Worm (Caenorhabditis elegans): ENCODE measurements around the gene str-90.

The str-90 gene

ce11 chrV:8102960-8103359, at the start of gene str-90:
Gene str-90, plus strand, starts transcription at chrV:8103260.
- TF ChIP-seq med-1 (GFP tag; optimal IDR thresholded peaks at IDR 0.05; ENCODE audit: insufficient read depth) (no peak), ref-1 (GFP tag; conservative IDR thresholded peaks at IDR 0.05) (no peak), cog-1 (tag; optimal IDR thresholded peaks at IDR 0.05) (no peak), ztf-23 (GFP tag; IDR thresholded peaks at IDR 0.05) (no peak), tab-1 (GFP tag; IDR thresholded peaks at IDR 0.05) (no peak), flt-1 (GFP tag; IDR thresholded peaks at IDR 0.05) (no peak), T22C8.4 (GFP tag; IDR thresholded peaks at IDR 0.05) (no peak), klf-2 (GFP tag; conservative IDR thresholded peaks at IDR 0.05) (no peak), ztf-29 (GFP tag; IDR thresholded peaks at IDR 0.05) (no peak)

ce11 chrV:8054130-8054529, 48.9 kb upstream of the str-90 start, which contains the start of gene ZC513.2:
Gene ZC513.2, plus strand, starts transcription at chrV:8054430.
- TF ChIP-seq ztf-29 (GFP tag; IDR thresholded peaks at IDR 0.05) (no peak), klf-2 (GFP tag; conservative IDR thresholded peaks at IDR 0.05) (no peak), ztf-23 (GFP tag; IDR thresholded peaks at IDR 0.05) (no peak), med-1 (GFP tag; optimal IDR thresholded peaks at IDR 0.05; ENCODE audit: insufficient read depth) (no peak), flt-1 (GFP tag; IDR thresholded peaks at IDR 0.05) (no peak), tab-1 (GFP tag; IDR thresholded peaks at IDR 0.05) (no peak), T22C8.4 (GFP tag; IDR thresholded peaks at IDR 0.05) (no peak), cog-1 (tag; optimal IDR thresholded peaks at IDR 0.05) (no peak), ref-1 (GFP tag; conservative IDR thresholded peaks at IDR 0.05) (no peak)

ce11 chrV:8055170-8055569, 47.9 kb upstream of the str-90 start:
- no peak for TF ChIP-seq med-1 (GFP tag; optimal IDR thresholded peaks at IDR 0.05; ENCODE audit: insufficient read depth)
- TF ChIP-seq ztf-23 (GFP tag; IDR thresholded peaks at IDR 0.05), result no peak
- TF ChIP-seq flt-1 (GFP tag; IDR thresholded peaks at IDR 0.05), result no peak
- no peak for TF ChIP-seq ztf-29 (GFP tag; IDR thresholded peaks at IDR 0.05)
- TF ChIP-seq ref-1 (GFP tag; conservative IDR thresholded peaks at IDR 0.05), result no peak
- no peak for TF ChIP-seq tab-1 (GFP tag; IDR thresholded peaks at IDR 0.05)
- no peak for TF ChIP-seq T22C8.4 (GFP tag; IDR thresholded peaks at IDR 0.05)
- TF ChIP-seq cog-1 (tag; optimal IDR thresholded peaks at IDR 0.05), result no peak
- no peak for TF ChIP-seq klf-2 (GFP tag; conservative IDR thresholded peaks at IDR 0.05)

ce11 chrV:8058359-8058758, 44.7 kb upstream of the str-90 start, which contains the start of gene str-138:
Gene str-138, plus strand, starts transcription at chrV:8058659.
- no peak for TF ChIP-seq klf-2 (GFP tag; conservative IDR thresholded peaks at IDR 0.05)
- no peak for TF ChIP-seq med-1 (GFP tag; optimal IDR thresholded peaks at IDR 0.05; ENCODE audit: insufficient read depth)
- no peak for TF ChIP-seq T22C8.4 (GFP tag; IDR thresholded peaks at IDR 0.05)
- TF ChIP-seq tab-1 (GFP tag; IDR thresholded peaks at IDR 0.05), result no peak
- no peak for TF ChIP-seq ztf-29 (GFP tag; IDR thresholded peaks at IDR 0.05)
- no peak for TF ChIP-seq flt-1 (GFP tag; IDR thresholded peaks at IDR 0.05)
- no peak for TF ChIP-seq ztf-23 (GFP tag; IDR thresholded peaks at IDR 0.05)
- no peak for TF ChIP-seq cog-1 (tag; optimal IDR thresholded peaks at IDR 0.05)
- TF ChIP-seq ref-1 (GFP tag; conservative IDR thresholded peaks at IDR 0.05), result no peak

ce11 chrV:8062074-8062473, 41.0 kb upstream of the str-90 start, which contains the start of gene str-139:
Gene str-139, minus strand, starts transcription at chrV:8062174.
- no peak for TF ChIP-seq ref-1 (GFP tag; conservative IDR thresholded peaks at IDR 0.05)
- no peak for TF ChIP-seq med-1 (GFP tag; optimal IDR thresholded peaks at IDR 0.05; ENCODE audit: insufficient read depth)

- no peak for TF ChIP-seq ztf-23 (GFP tag; IDR thresholded peaks at IDR 0.05)
Measured at ce11 chrV:8067800-8068199, 35.3 kb upstream of the str-90 start, which contains the start of gene str-140. Gene str-140, minus strand, starts transcription at chrV:8067900.

ce11 chrV:8069637-8070036, 33.4 kb upstream of the str-90 start, which contains the start of gene str-143:
Gene str-143, minus strand, starts transcription at chrV:8069737.
- no peak for TF ChIP-seq tab-1 (GFP tag; IDR thresholded peaks at IDR 0.05)
- TF ChIP-seq klf-2 (GFP tag; conservative IDR thresholded peaks at IDR 0.05), result no peak
- TF ChIP-seq cog-1 (tag; optimal IDR thresholded peaks at IDR 0.05), result no peak
- no peak for TF ChIP-seq ref-1 (GFP tag; conservative IDR thresholded peaks at IDR 0.05)
- TF ChIP-seq ztf-29 (GFP tag; IDR thresholded peaks at IDR 0.05), result no peak
- TF ChIP-seq ztf-23 (GFP tag; IDR thresholded peaks at IDR 0.05), result no peak
- TF ChIP-seq med-1 (GFP tag; optimal IDR thresholded peaks at IDR 0.05; ENCODE audit: insufficient read depth), result no peak

ce11 chrV:8072047-8072446, 31.0 kb upstream of the str-90 start, which contains the start of gene str-144:
Gene str-144, minus strand, starts transcription at chrV:8072147.
- TF ChIP-seq flt-1 (GFP tag; IDR thresholded peaks at IDR 0.05), result no peak
- no peak for TF ChIP-seq med-1 (GFP tag; optimal IDR thresholded peaks at IDR 0.05; ENCODE audit: insufficient read depth)
- TF ChIP-seq klf-2 (GFP tag; conservative IDR thresholded peaks at IDR 0.05), result no peak
- TF ChIP-seq ztf-29 (GFP tag; IDR thresholded peaks at IDR 0.05), result no peak
- TF ChIP-seq tab-1 (GFP tag; IDR thresholded peaks at IDR 0.05), result no peak
- no peak for TF ChIP-seq cog-1 (tag; optimal IDR thresholded peaks at IDR 0.05)
- TF ChIP-seq T22C8.4 (GFP tag; IDR thresholded peaks at IDR 0.05), result no peak
- no peak for TF ChIP-seq ref-1 (GFP tag; conservative IDR thresholded peaks at IDR 0.05)
- TF ChIP-seq ztf-23 (GFP tag; IDR thresholded peaks at IDR 0.05), result no peak

ce11 chrV:8073162-8073561, 29.9 kb upstream of the str-90 start:
- TF ChIP-seq klf-2 (GFP tag; conservative IDR thresholded peaks at IDR 0.05) (no peak), T22C8.4 (GFP tag; IDR thresholded peaks at IDR 0.05) (no peak), med-1 (GFP tag; optimal IDR thresholded peaks at IDR 0.05; ENCODE audit: insufficient read depth) (no peak), ref-1 (GFP tag; conservative IDR thresholded peaks at IDR 0.05) (no peak), tab-1 (GFP tag; IDR thresholded peaks at IDR 0.05) (no peak), flt-1 (GFP tag; IDR thresholded peaks at IDR 0.05) (no peak), ztf-29 (GFP tag; IDR thresholded peaks at IDR 0.05) (no peak), cog-1 (tag; optimal IDR thresholded peaks at IDR 0.05) (no peak)

ce11 chrV:8075712-8076111, 27.3 kb upstream of the str-90 start, which contains the start of gene catp-3:
Gene catp-3, plus strand, starts transcription at chrV:8076012.
- no peak for TF ChIP-seq klf-2 (GFP tag; conservative IDR thresholded peaks at IDR 0.05)
- no peak for TF ChIP-seq tab-1 (GFP tag; IDR thresholded peaks at IDR 0.05)
- no peak for TF ChIP-seq ztf-29 (GFP tag; IDR thresholded peaks at IDR 0.05)
- no peak for TF ChIP-seq ztf-23 (GFP tag; IDR thresholded peaks at IDR 0.05)
- no peak for TF ChIP-seq cog-1 (tag; optimal IDR thresholded peaks at IDR 0.05)
- no peak for TF ChIP-seq med-1 (GFP tag; optimal IDR thresholded peaks at IDR 0.05; ENCODE audit: insufficient read depth)
- no peak for TF ChIP-seq ref-1 (GFP tag; conservative IDR thresholded peaks at IDR 0.05)
- no peak for TF ChIP-seq flt-1 (GFP tag; IDR thresholded peaks at IDR 0.05)
- no peak for TF ChIP-seq T22C8.4 (GFP tag; IDR thresholded peaks at IDR 0.05)
